Worm (Caenorhabditis elegans) whole organism, young adult: ENCODE data around the gene kbp-2.
A peak's percentile ranks its signal among the peaks of the same experiment; 100 is the strongest.

Experiments used
- B0035.1 ChIP-seq: sonication (generic microtip); optimal IDR thresholded peaks from 2 replicates; lab custom pipeline; 2016; ENCODE audit warnings: missing genetic modification characterization, mild to moderate bottlenecking, missing compliant biosample characterization, missing genotype, missing genetic modification reagents
- B0336.3 ChIP-seq: fragments of 200-800 bp; sonication (Bioruptor generic); IDR thresholded peaks from 2 replicates; pipeline ENCODE4 v1.3.6; 2022; ENCODE audit warnings: missing genetic modification characterization, missing compliant biosample characterization
- D2030.7 ChIP-seq: fragments of 200-800 bp; sonication (Bioruptor generic); IDR thresholded peaks from 2 replicates; pipeline ENCODE4 v1.3.6; 2022; ENCODE audit warnings: missing genetic modification reagents, missing genetic modification characterization, missing compliant biosample characterization
- F37B4.10 ChIP-seq: fragments of 200-800 bp; sonication (Bioruptor generic); IDR thresholded peaks from 2 replicates; pipeline ENCODE4 v1.3.6; 2022; ENCODE audit warnings: missing genetic modification characterization, missing compliant biosample characterization
- F49E8.2 ChIP-seq: sonication (generic microtip); optimal IDR thresholded peaks from 3 replicates; lab custom pipeline; 2017; ENCODE audit warnings: missing genetic modification characterization, mild to moderate bottlenecking, missing compliant biosample characterization, antibody characterized with exemption, moderate library complexity; ENCODE audit not compliant: insufficient read depth
- F52B5.7 ChIP-seq: sonication (generic microtip); optimal IDR thresholded peaks from 2 replicates; lab custom pipeline; 2016; ENCODE audit warnings: mild to moderate bottlenecking, missing genetic modification characterization, missing compliant biosample characterization
- F57C9.4 ChIP-seq: sonication (generic microtip); optimal IDR thresholded peaks from 2 replicates; lab custom pipeline; 2017; ENCODE audit warnings: mild to moderate bottlenecking, missing genetic modification characterization, missing compliant biosample characterization
- K12H6.12 ChIP-seq: fragments of 200-800 bp; sonication (Bioruptor generic); optimal IDR thresholded peaks from 2 replicates; lab custom pipeline; 2018; ENCODE audit warnings: mild to moderate bottlenecking, missing genetic modification characterization, missing compliant biosample characterization
- Y53G8AR.9 ChIP-seq: fragments of 200-800 bp; sonication (Bioruptor generic); conservative IDR thresholded peaks from 2 replicates; pipeline ENCODE4 v1.3.6; 2022; ENCODE audit warnings: missing genetic modification reagents, missing genetic modification characterization, missing compliant biosample characterization
- Y67H2A.10 ChIP-seq: fragments of 200-800 bp; sonication (Bioruptor generic); conservative IDR thresholded peaks from 2 replicates; pipeline ENCODE4 v1.3.6; 2022; ENCODE audit warnings: missing genetic modification reagents, missing genetic modification characterization, missing compliant biosample characterization
- Y79H2A.3 ChIP-seq: fragments of 200-800 bp; sonication (Bioruptor generic); conservative IDR thresholded peaks from 2 replicates; pipeline ENCODE4 v1.3.6; 2022; ENCODE audit warnings: missing genetic modification reagents, missing genetic modification characterization, missing compliant biosample characterization
- Y95B8A.8 ChIP-seq: fragments of 200-800 bp; sonication (Bioruptor generic); IDR thresholded peaks from 2 replicates; pipeline ENCODE4 v1.3.6; 2022; ENCODE audit warnings: missing genetic modification reagents, missing genetic modification characterization, missing compliant biosample characterization
- ama-1 ChIP-seq, 3 experiments: fragments of 150-350 bp in 1 of 3; sonication (generic microtip) in 2 of 3; optimal IDR thresholded peaks; 2 replicates each; lab custom pipeline; 2014 to 2018; ENCODE audit warnings: missing biosample characterization in 2 of 3, missing genetic modification characterization in 2 of 3, missing genetic modification reagents in 2 of 3
- athp-1 ChIP-seq: sonication (generic microtip); optimal IDR thresholded peaks from 2 replicates; lab custom pipeline; 2017; ENCODE audit warnings: mild to moderate bottlenecking, missing genetic modification characterization, missing compliant biosample characterization
- bed-1 ChIP-seq: fragments of 200-800 bp; sonication (Bioruptor generic); IDR thresholded peaks from 2 replicates; pipeline ENCODE4 v1.3.6; 2022; ENCODE audit warnings: missing genetic modification reagents, missing genetic modification characterization, missing compliant biosample characterization
- bed-2 ChIP-seq: fragments of 200-800 bp; sonication (Bioruptor generic); IDR thresholded peaks from 2 replicates; pipeline ENCODE4 v1.3.6; 2022; ENCODE audit warnings: missing genetic modification reagents, missing genetic modification characterization, missing compliant biosample characterization
- ccch-3 ChIP-seq: fragments of 200-800 bp; sonication (Bioruptor generic); optimal IDR thresholded peaks from 2 replicates; lab custom pipeline; 2018; ENCODE audit warnings: mild to moderate bottlenecking, missing genetic modification characterization, missing compliant biosample characterization
- cebp-2 ChIP-seq: fragments of 200-800 bp; sonication (Bioruptor generic); IDR thresholded peaks from 2 replicates; pipeline ENCODE4 v1.3.6; 2022; ENCODE audit warnings: missing genetic modification characterization, missing compliant biosample characterization
- ceh-58 ChIP-seq: fragments of 200-800 bp; sonication (Bioruptor generic); IDR thresholded peaks from 2 replicates; pipeline ENCODE4 v1.3.6; 2022; ENCODE audit warnings: missing genetic modification characterization, missing compliant biosample characterization
- ceh-79 ChIP-seq: sonication (generic microtip); optimal IDR thresholded peaks from 2 replicates; lab custom pipeline; 2017; ENCODE audit warnings: mild to moderate bottlenecking, missing genetic modification characterization, missing compliant biosample characterization
- ceh-91 ChIP-seq: fragments of 200-800 bp; sonication (Bioruptor generic); IDR thresholded peaks from 2 replicates; pipeline ENCODE4 v1.3.6; 2022; ENCODE audit warnings: missing genetic modification reagents, missing genetic modification characterization, missing compliant biosample characterization
- die-1 ChIP-seq: sonication (generic microtip); optimal IDR thresholded peaks from 2 replicates; lab custom pipeline; 2016; ENCODE audit warnings: missing genotype, mild to moderate bottlenecking, missing genetic modification characterization, missing compliant biosample characterization
- dpl-1 ChIP-seq: fragments of 150-350 bp; optimal IDR thresholded peaks from 2 replicates; lab custom pipeline; 2014; ENCODE audit warnings: missing biosample characterization, missing genetic modification reagents, missing genetic modification characterization
- ekl-4 ChIP-seq: fragments of 200-800 bp; sonication (Bioruptor generic); IDR thresholded peaks from 2 replicates; pipeline ENCODE4 v1.3.6; 2022; ENCODE audit warnings: missing genetic modification reagents, missing genetic modification characterization, missing compliant biosample characterization
- gei-17 ChIP-seq: fragments of 200-800 bp; sonication (Bioruptor generic); optimal IDR thresholded peaks from 2 replicates; lab custom pipeline; 2018; ENCODE audit warnings: mild to moderate bottlenecking, missing genetic modification characterization, missing compliant biosample characterization
- hlh-12 ChIP-seq: sonication (generic microtip); optimal IDR thresholded peaks from 2 replicates; lab custom pipeline; 2016; ENCODE audit warnings: missing genetic modification characterization, missing compliant biosample characterization
- hmg-20 ChIP-seq: fragments of 200-800 bp; sonication (Bioruptor generic); IDR thresholded peaks from 2 replicates; pipeline ENCODE4 v1.3.6; 2022; ENCODE audit warnings: missing genetic modification reagents, missing genetic modification characterization, missing compliant biosample characterization
- lag-1 ChIP-seq: fragments of 200-800 bp; sonication (Bioruptor generic); IDR thresholded peaks from 2 replicates; pipeline ENCODE4 v1.3.6; 2022; ENCODE audit warnings: missing genetic modification reagents, missing genetic modification characterization, missing compliant biosample characterization
- let-526 ChIP-seq: fragments of 200-800 bp; sonication (Bioruptor generic); IDR thresholded peaks from 2 replicates; pipeline ENCODE4 v1.3.6; 2022; ENCODE audit warnings: missing genetic modification reagents, missing genetic modification characterization, missing compliant biosample characterization
- let-607 ChIP-seq, 2 experiments: fragments of 200-800 bp in 1 of 2; sonication (Bioruptor generic) in 1 of 2; sonication (generic microtip) in 1 of 2; optimal IDR thresholded peaks; 2 replicates each; lab custom pipeline; 2016 to 2018; ENCODE audit warnings: mild to moderate bottlenecking in 2 of 2, missing compliant biosample characterization in 2 of 2, missing genetic modification characterization in 2 of 2, moderate library complexity in 2 of 2, missing genotype in 1 of 2
- lin-26 ChIP-seq: fragments of 200-800 bp; sonication (Bioruptor generic); IDR thresholded peaks from 2 replicates; pipeline ENCODE4 v1.3.6; 2022; ENCODE audit warnings: missing genetic modification reagents, missing genetic modification characterization, missing compliant biosample characterization
- lin-35 ChIP-seq, 3 experiments: fragments of 150-350 bp in 2 of 3; sonication (generic microtip) in 1 of 3; optimal IDR thresholded peaks; 2 replicates each; lab custom pipeline; 2014 to 2018; ENCODE audit warnings: missing biosample characterization in 3 of 3, missing genetic modification characterization in 3 of 3, missing genetic modification reagents in 3 of 3
- lin-40 ChIP-seq: sonication (generic microtip); optimal IDR thresholded peaks from 2 replicates; lab custom pipeline; 2016; ENCODE audit warnings: missing genetic modification characterization, mild to moderate bottlenecking, missing compliant biosample characterization, missing genotype, missing genetic modification reagents
- lir-1 ChIP-seq: fragments of 200-800 bp; sonication (Bioruptor generic); conservative IDR thresholded peaks from 2 replicates; pipeline ENCODE4 v1.3.6; 2022; ENCODE audit warnings: missing genetic modification reagents, missing genetic modification characterization, missing compliant biosample characterization
- madf-6 ChIP-seq: fragments of 200-800 bp; sonication (Bioruptor generic); IDR thresholded peaks from 2 replicates; pipeline ENCODE4 v1.3.6; 2022; ENCODE audit warnings: missing genetic modification reagents, missing genetic modification characterization, missing compliant biosample characterization
- nfyb-1 ChIP-seq: fragments of 200-800 bp; sonication (Bioruptor generic); IDR thresholded peaks from 2 replicates; pipeline ENCODE4 v1.3.6; 2022; ENCODE audit warnings: missing genetic modification reagents, missing genetic modification characterization, missing compliant biosample characterization
- nhr-179 ChIP-seq: sonication (generic microtip); optimal IDR thresholded peaks from 2 replicates; lab custom pipeline; 2016; ENCODE audit warnings: mild to moderate bottlenecking, missing genetic modification characterization, missing compliant biosample characterization
- nhr-80 ChIP-seq: sonication (generic microtip); optimal IDR thresholded peaks from 2 replicates; lab custom pipeline; 2016; ENCODE audit warnings: missing genetic modification characterization, missing compliant biosample characterization
- repo-1 ChIP-seq: sonication (generic microtip); optimal IDR thresholded peaks from 2 replicates; lab custom pipeline; 2017; ENCODE audit warnings: mild to moderate bottlenecking, missing genetic modification characterization, missing compliant biosample characterization
- sea-2 ChIP-seq: fragments of 200-800 bp; sonication (Bioruptor generic); IDR thresholded peaks from 2 replicates; pipeline ENCODE4 v1.3.6; 2022; ENCODE audit warnings: missing genetic modification characterization, missing compliant biosample characterization
- snpc-1.1 ChIP-seq: sonication (generic microtip); optimal IDR thresholded peaks from 2 replicates; lab custom pipeline; 2017; ENCODE audit warnings: missing genetic modification characterization, mild to moderate bottlenecking, missing compliant biosample characterization, antibody characterized with exemption, moderate library complexity, missing genotype, missing genetic modification reagents; ENCODE audit not compliant: insufficient read depth
- snpc-1.3 ChIP-seq: sonication (generic microtip); optimal IDR thresholded peaks from 2 replicates; lab custom pipeline; 2017; ENCODE audit warnings: missing genetic modification characterization, mild to moderate bottlenecking, missing compliant biosample characterization, antibody characterized with exemption, moderate library complexity, missing genotype, missing genetic modification reagents; ENCODE audit not compliant: insufficient read depth
- snpc-4 ChIP-seq, 5 experiments: fragments of 150-350 bp in 1 of 5; sonication (generic microtip) in 4 of 5; optimal IDR thresholded peaks; 2 replicates each; lab custom pipeline; 2014 to 2018; ENCODE audit warnings: missing genetic modification characterization in 5 of 5, missing biosample characterization in 3 of 5, antibody characterized with exemption in 2 of 5, mild to moderate bottlenecking in 2 of 5, missing compliant biosample characterization in 2 of 5, missing genotype in 2 of 5, moderate library complexity in 2 of 5, missing genetic modification reagents in 1 of 5
- zfh-2 ChIP-seq: fragments of 200-800 bp; sonication (Bioruptor generic); conservative IDR thresholded peaks from 2 replicates; pipeline ENCODE4 v1.3.6; 2022; ENCODE audit warnings: missing genetic modification reagents, missing genetic modification characterization, missing compliant biosample characterization
- ztf-18 ChIP-seq: sonication (generic microtip); optimal IDR thresholded peaks from 2 replicates; lab custom pipeline; 2016; ENCODE audit warnings: missing genotype, mild to moderate bottlenecking, missing genetic modification characterization, missing compliant biosample characterization
- ztf-22 ChIP-seq: fragments of 200-800 bp; sonication (Bioruptor generic); optimal IDR thresholded peaks from 2 replicates; lab custom pipeline; 2018; ENCODE audit warnings: mild to moderate bottlenecking, missing genetic modification characterization, moderate library complexity, missing compliant biosample characterization
- ztf-3 ChIP-seq: fragments of 200-800 bp; sonication (Bioruptor generic); optimal IDR thresholded peaks from 2 replicates; lab custom pipeline; 2018; ENCODE audit warnings: mild to moderate bottlenecking, missing genetic modification characterization, missing compliant biosample characterization

The kbp-2 gene

ce11 chrIII:4899728-4900127 is 4.0 kb downstream of the kbp-2 start (continued):
- TF ChIP-seq ekl-4 (GFP tag; lab: Robert Waterston, UW) (peak; percentile 98), lin-35 (GFP tag; optimal IDR thresholded peaks at IDR 0.05; lab: Kevin White, UChicago) (peak in 2 of 3 experiments; percentile 68 to 96), hlh-12 (tag; lab: Kevin White, UChicago) (no peak), snpc-1.3 (tag; lab: Kevin White, UChicago) (no peak), repo-1 (tag; lab: Kevin White, UChicago) (peak; percentile 97), ceh-91 (GFP tag; lab: Robert Waterston, UW) (peak; percentile 64), lag-1 (GFP tag; lab: Robert Waterston, UW) (peak; percentile 86; the same call in 1 of the 2 replicates), K12H6.12 (peak; percentile 100), ztf-22 (GFP tag; lab: Kevin White, UChicago) (peak; percentile 99), lir-1 (GFP tag; lab: Robert Waterston, UW) (peak; percentile 96), nhr-80 (peak; percentile 99), snpc-4 (GFP tag; optimal IDR thresholded peaks at IDR 0.05; lab: Kevin White, UChicago) (peak; percentile 69), snpc-4 (tag; optimal IDR thresholded peaks at IDR 0.05; lab: Kevin White, UChicago) (peak; percentile 77 to 91 (median 82)), madf-6 (GFP tag; lab: Robert Waterston, UW) (peak; percentile 78), sea-2 (peak; percentile 97), Y95B8A.8 (GFP tag; lab: Robert Waterston, UW) (peak; percentile 96), ceh-58 (GFP tag; lab: Robert Waterston, UW) (peak; percentile 84; the same call in 1 of the 2 replicates), ccch-3 (no peak), Y79H2A.3 (peak; percentile 76), Y53G8AR.9 (GFP tag; lab: Robert Waterston, UW) (peak; percentile 96), die-1 (tag; lab: Kevin White, UChicago) (peak; percentile 91), ztf-18 (tag; lab: Kevin White, UChicago) (peak; percentile 87), bed-2 (GFP tag; lab: Robert Waterston, UW) (peak; percentile 86), ama-1 (optimal IDR thresholded peaks at IDR 0.05; lab: Kevin White, UChicago) (no peak), ama-1 (GFP tag; optimal IDR thresholded peaks at IDR 0.05; lab: Kevin White, UChicago) (no peak), D2030.7 (GFP tag; lab: Robert Waterston, UW) (peak; percentile 41), ztf-3 (GFP tag; lab: Kevin White, UChicago) (peak; percentile 98), zfh-2 (peak; percentile 100), athp-1 (tag; lab: Kevin White, UChicago) (peak; percentile 96), F49E8.2 (tag; lab: Kevin White, UChicago) (peak; percentile 6), nhr-179 (tag; lab: Kevin White, UChicago) (no peak), ceh-79 (tag; lab: Kevin White, UChicago) (peak; percentile 93), let-607 (tag; optimal IDR thresholded peaks at IDR 0.05; lab: Kevin White, UChicago) (peak; percentile 94 to 95), lin-40 (peak; percentile 99), Y67H2A.10 (peak; percentile 89), hmg-20 (GFP tag; lab: Robert Waterston, UW) (peak; percentile 83; the same call in 1 of the 2 replicates), gei-17 (GFP tag; lab: Kevin White, UChicago) (peak; percentile 92), F57C9.4 (tag; lab: Kevin White, UChicago) (peak; percentile 58), cebp-2 (GFP tag; lab: Robert Waterston, UW) (no peak), let-526 (GFP tag; lab: Robert Waterston, UW) (peak; percentile 99), B0035.1 (peak; percentile 93), nfyb-1 (peak; percentile 99), F52B5.7 (tag; lab: Kevin White, UChicago) (peak; percentile 95), dpl-1 (GFP tag; lab: Kevin White, UChicago) (peak; percentile 32), B0336.3 (GFP tag; lab: Robert Waterston, UW) (peak; percentile 100), bed-1 (peak; percentile 86; the same call in 1 of the 2 replicates), F37B4.10 (GFP tag; lab: Robert Waterston, UW) (peak; percentile 94), lin-26 (peak; percentile 92), snpc-1.1 (tag; lab: Kevin White, UChicago) (no peak)
